Worm (Caenorhabditis elegans): ENCODE data around the gene csa-1.

ce11 chrII:9305575-9305974 lies 14.0 kb downstream of the csa-1 start:
- TF ChIP-seq flt-1 (GFP tag; IDR thresholded peaks at IDR 0.05) = no peak
- TF ChIP-seq T22C8.4 (GFP tag; IDR thresholded peaks at IDR 0.05) = no peak
- TF ChIP-seq klf-2 (GFP tag; conservative IDR thresholded peaks at IDR 0.05) = no peak
- no peak for TF ChIP-seq tab-1 (GFP tag; IDR thresholded peaks at IDR 0.05)

All from whole organism, midembryonic.